Fruit fly (Drosophila melanogaster): ENCODE measurements around the gene CG46523.

dm6 chr3L:1897709-1898108, 41.2 kb downstream of the CG46523 start:
- TF ChIP-seq CG11617 (GFP tag; optimal IDR thresholded peaks at IDR 0.05) (no peak), CG14711 (tag; optimal IDR thresholded peaks at IDR 0.05) (no peak), cnc (optimal IDR thresholded peaks at IDR 0.05) (no peak), kay (GFP tag; ENCODE audit: borderline replicate concordance) (no peak), CG33017 (tag; optimal IDR thresholded peaks at IDR 0.05) (no peak), bab1 (GFP tag; optimal IDR thresholded peaks at IDR 0.05) (no peak), Mnt (GFP tag; optimal IDR thresholded peaks at IDR 0.05) (no peak)
